Worm (Caenorhabditis elegans): ENCODE data around the gene F01G10.5.

DNA sequence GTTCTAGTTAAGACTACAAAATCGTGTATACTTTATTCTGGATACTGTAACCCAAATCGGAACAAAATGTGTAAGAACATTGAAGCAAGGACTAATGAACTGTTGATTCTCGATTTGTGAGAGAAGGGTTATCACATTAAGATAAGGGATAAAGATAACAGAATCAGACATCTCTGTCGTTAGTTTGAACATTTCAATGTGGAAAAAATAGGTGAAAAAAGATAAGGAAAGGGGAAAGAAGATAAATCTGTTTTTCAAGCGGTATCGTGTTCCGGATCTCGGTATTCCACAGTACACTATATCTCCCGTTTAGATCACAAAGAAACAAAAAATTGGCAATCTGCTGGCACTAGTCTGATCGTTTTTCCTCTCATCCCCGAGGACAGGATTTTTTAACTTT is 30.2 kb upstream of the F01G10.5 start:
- TF ChIP-seq dao-5 (tag; optimal IDR thresholded peaks at IDR 0.05) (no peak), him-1 (tag; optimal IDR thresholded peaks at IDR 0.05) (no peak)

Measured in whole organism, L4/young adult.